Fruit fly (Drosophila melanogaster): ENCODE data around the gene Ddx56.
A peak's percentile ranks its signal among the peaks of the same experiment; 100 is the strongest.

Ddx56 gene

dm6 chrX:21366311-21366990 is 21.3 kb downstream of the Ddx56 start (continued):
- TF ChIP-seq insv (GFP tag; optimal IDR thresholded peaks at IDR 0.05) (peak in 1 of 2 experiments; percentile 69), CG31365 (tag; optimal IDR thresholded peaks at IDR 0.05) (peak; percentile 37), CG8089 (GFP tag; optimal IDR thresholded peaks at IDR 0.05) (peak; percentile 1), HLH54F (GFP tag; optimal IDR thresholded peaks at IDR 0.05) (peak; percentile 42), CG1832 (GFP tag; optimal IDR thresholded peaks at IDR 0.05) (no peak), cas (GFP tag; IDR thresholded peaks at IDR 0.05) (peak; percentile 50; the same call in 1 of the 2 replicates), jigr1 (GFP tag; IDR thresholded peaks at IDR 0.05) (peak; percentile 76; the same call in 2 of the 3 replicates), trem (tag; optimal IDR thresholded peaks at IDR 0.05) (peak; percentile 81), CG9797 (GFP tag; optimal IDR thresholded peaks at IDR 0.05) (peak; percentile 6), dpn (GFP tag; optimal IDR thresholded peaks at IDR 0.05) (peak; percentile 45 to 90), CG3407 (GFP tag; optimal IDR thresholded peaks at IDR 0.05) (peak; percentile 88), Optix (GFP tag; IDR thresholded peaks at IDR 0.05) (peak; percentile 70; the same call in 2 of the 3 replicates), Fer1 (GFP tag; optimal IDR thresholded peaks at IDR 0.05) (peak; percentile 97), CG17829 (tag; optimal IDR thresholded peaks at IDR 0.05) (peak; percentile 89), CG14965 (GFP tag; optimal IDR thresholded peaks at IDR 0.05; ENCODE audit: borderline replicate concordance) (no peak), CG16815 (GFP tag; optimal IDR thresholded peaks at IDR 0.05) (peak; percentile 87), seq (GFP tag; IDR thresholded peaks at IDR 0.05) (peak; percentile 91), nau (GFP tag; optimal IDR thresholded peaks at IDR 0.05) (peak; percentile 90), Awh (GFP tag; IDR thresholded peaks at IDR 0.05) (peak; percentile 83), CG32772 (GFP tag; IDR thresholded peaks at IDR 0.05) (peak; percentile 87), CG13287 (GFP tag; IDR thresholded peaks at IDR 0.05; ENCODE audit: partially characterized antibody) (no peak; the same call in 1 of the 2 replicates), fu2 (GFP tag; optimal IDR thresholded peaks at IDR 0.05) (no peak), Hr51 (GFP tag; optimal IDR thresholded peaks at IDR 0.05) (peak; percentile 20 to 94), toy (GFP tag; IDR thresholded peaks at IDR 0.05) (no peak), klu (GFP tag; IDR thresholded peaks at IDR 0.05) (peak; percentile 84), CG6175 (GFP tag; IDR thresholded peaks at IDR 0.05) (no peak), CG6813 (GFP tag; optimal IDR thresholded peaks at IDR 0.05) (peak; percentile 90), CG31441 (GFP tag; IDR thresholded peaks at IDR 0.05) (peak; percentile 92), Dll (GFP tag; IDR thresholded peaks at IDR 0.05; ENCODE audit: partially characterized antibody) (no peak), CG6689 (GFP tag; IDR thresholded peaks at IDR 0.05) (peak; percentile 89), Dp (GFP tag; optimal IDR thresholded peaks at IDR 0.05) (peak; percentile 10), CoRest (tag; optimal IDR thresholded peaks at IDR 0.05) (peak; percentile 96), CG7271 (tag; optimal IDR thresholded peaks at IDR 0.05) (no peak), Dad (GFP tag; optimal IDR thresholded peaks at IDR 0.05) (peak; percentile 12), Scr (GFP tag; IDR thresholded peaks at IDR 0.05; ENCODE audit: partially characterized antibody) (no peak), CG11456 (GFP tag; IDR thresholded peaks at IDR 0.05) (peak; percentile 83), onecut (GFP tag; IDR thresholded peaks at IDR 0.05) (peak; percentile 71), CHES-1-like (GFP tag; optimal IDR thresholded peaks at IDR 0.05) (peak; percentile 41), lab (GFP tag; optimal IDR thresholded peaks at IDR 0.05) (peak; percentile 97), Deaf1 (tag; optimal IDR thresholded peaks at IDR 0.05) (peak; percentile 78), D19A (tag; optimal IDR thresholded peaks at IDR 0.05) (peak; percentile 88), CG2678 (tag; optimal IDR thresholded peaks at IDR 0.05) (peak; percentile 97), CG12769 (tag; optimal IDR thresholded peaks at IDR 0.05) (peak; percentile 82), tap (tag; optimal IDR thresholded peaks at IDR 0.05) (peak; percentile 91), Ada2b (GFP tag; IDR thresholded peaks at IDR 0.05) (peak; percentile 90), CG3726 (GFP tag; IDR thresholded peaks at IDR 0.05) (peak; percentile 53; the same call in 1 of the 3 replicates), CG16779 (GFP tag; IDR thresholded peaks at IDR 0.05) (peak; percentile 71), Eip74EF (GFP tag; optimal IDR thresholded peaks at IDR 0.05) (peak in 1 of 2 experiments; percentile 91)
